Worm (Caenorhabditis elegans): ENCODE data around the gene scc-1.
"Not testable (repeated sequence)": the region's sequence is repeated elsewhere in the genome, so short reads cannot be mapped to it uniquely, and the experiment has no call there.

scc-1 gene

ce11 chrII:4677916-4678315, 20.6 kb upstream of the scc-1 start, which contains the start of gene T05A7.1:
TSS of gene T05A7.1 (plus strand) at chrII:4678216.
- no peak for TF ChIP-seq unc-62 (GFP tag; optimal IDR thresholded peaks at IDR 0.05)

DNA sequence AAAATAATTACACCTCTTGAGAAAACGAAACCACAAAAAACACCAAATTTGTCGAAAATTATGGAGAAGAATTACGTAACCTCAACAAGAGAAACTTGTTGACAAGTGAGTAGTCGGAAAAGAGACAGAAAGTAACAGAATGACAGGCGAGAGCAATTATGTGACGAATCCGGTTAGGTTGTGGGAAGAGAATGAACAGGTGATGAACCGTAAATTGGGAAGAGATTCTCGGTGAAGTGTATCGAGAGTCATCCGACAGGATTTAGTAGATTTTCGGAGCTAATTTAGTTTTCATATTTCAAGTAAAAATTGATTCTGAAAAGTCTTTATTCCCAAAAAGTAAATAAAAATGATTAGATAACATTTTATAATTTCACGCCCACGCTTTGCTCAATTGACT, 17.1 kb upstream of the scc-1 start, which contains the start of gene T05A7.7:
Gene T05A7.7 (minus strand): TSS at position 101 of the 400 bp plus-strand sequence.
- TF ChIP-seq unc-62 (GFP tag; optimal IDR thresholded peaks at IDR 0.05): no peak

DNA sequence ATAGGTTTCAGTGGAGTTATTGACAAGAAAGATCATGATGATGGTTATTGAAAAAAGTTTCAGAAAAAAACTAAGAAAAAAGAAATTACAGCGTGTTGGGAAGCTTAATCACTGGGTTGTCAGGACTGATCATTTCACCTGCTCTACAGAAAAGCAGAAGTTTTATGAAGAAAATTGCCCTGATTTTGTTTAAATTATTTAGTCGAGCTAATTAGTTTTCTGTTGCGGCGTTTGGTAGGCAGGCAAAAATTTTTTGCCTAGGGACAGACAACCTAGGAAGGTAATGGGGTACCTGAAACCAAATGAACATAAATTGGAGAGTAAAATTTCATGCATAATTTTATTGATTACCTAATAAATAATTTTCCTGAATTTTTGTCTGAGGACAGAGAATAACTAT, 14.8 kb upstream of the scc-1 start, which contains the start of gene sre-40:
Gene sre-40 (minus strand): TSS at position 101 of the 400 bp plus-strand sequence.
- TF ChIP-seq unc-62 (GFP tag; optimal IDR thresholded peaks at IDR 0.05): no peak

ce11 chrII:4684852-4685251, 13.7 kb upstream of the scc-1 start:
- TF ChIP-seq unc-62 (GFP tag; optimal IDR thresholded peaks at IDR 0.05): no peak

DNA sequence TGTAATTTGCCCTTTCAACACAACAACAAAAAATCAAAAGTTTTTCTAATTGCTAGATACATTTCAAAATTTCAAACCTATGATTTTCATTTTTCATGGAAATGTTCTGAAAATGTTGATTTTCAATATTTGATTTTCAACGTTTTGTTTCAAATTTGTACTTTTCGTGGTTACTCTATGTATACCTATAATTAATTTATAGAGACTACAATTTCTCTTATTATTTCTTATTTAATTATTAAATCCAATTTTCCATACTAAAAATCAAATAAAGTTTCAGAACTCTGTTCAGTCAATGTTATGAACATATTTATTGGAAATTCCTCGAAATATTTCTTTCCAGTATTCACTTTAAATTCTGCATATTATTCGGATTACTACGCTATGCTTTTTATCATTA, 11.6 kb upstream of the scc-1 start, which contains the start of gene sre-39:
Gene sre-39 (plus strand): TSS at position 301 of the 400 bp plus-strand sequence.
- TF ChIP-seq unc-62 (GFP tag; optimal IDR thresholded peaks at IDR 0.05): no peak

- no peak for TF ChIP-seq unc-62 (GFP tag; optimal IDR thresholded peaks at IDR 0.05)
Measured at ce11 chrII:4689477-4689876, 9.0 kb upstream of the scc-1 start, which contains the start of gene F10G7.12. TSS of gene F10G7.12 (plus strand) at chrII:4689777.

DNA sequence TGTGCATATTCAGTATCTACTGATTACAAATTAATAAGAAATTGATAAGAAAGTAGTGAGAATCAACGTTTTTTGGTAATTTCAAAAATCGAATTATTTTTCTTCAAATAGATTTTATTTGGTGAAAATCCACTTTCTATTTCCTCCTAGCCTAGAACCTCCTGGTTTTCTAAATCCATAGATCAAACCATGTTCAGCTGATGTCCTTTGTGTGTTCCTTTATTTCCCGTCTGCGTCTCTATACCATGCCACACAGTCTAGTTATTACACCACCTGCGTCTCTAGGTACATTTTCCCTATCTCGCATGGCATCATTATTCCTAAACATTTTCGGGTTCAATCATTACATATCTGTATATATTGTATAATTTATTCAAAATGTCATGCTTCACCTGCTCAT, 5.4 kb upstream of the scc-1 start, which contains the start of gene F10G7.5:
Gene F10G7.5 (plus strand): TSS at position 286 of the 400 bp plus-strand sequence.
- no peak for TF ChIP-seq unc-62 (GFP tag; optimal IDR thresholded peaks at IDR 0.05)

ce11 chrII:4696055-4696454, 2.5 kb upstream of the scc-1 start:
- TF ChIP-seq unc-62 (GFP tag; optimal IDR thresholded peaks at IDR 0.05): no peak

DNA sequence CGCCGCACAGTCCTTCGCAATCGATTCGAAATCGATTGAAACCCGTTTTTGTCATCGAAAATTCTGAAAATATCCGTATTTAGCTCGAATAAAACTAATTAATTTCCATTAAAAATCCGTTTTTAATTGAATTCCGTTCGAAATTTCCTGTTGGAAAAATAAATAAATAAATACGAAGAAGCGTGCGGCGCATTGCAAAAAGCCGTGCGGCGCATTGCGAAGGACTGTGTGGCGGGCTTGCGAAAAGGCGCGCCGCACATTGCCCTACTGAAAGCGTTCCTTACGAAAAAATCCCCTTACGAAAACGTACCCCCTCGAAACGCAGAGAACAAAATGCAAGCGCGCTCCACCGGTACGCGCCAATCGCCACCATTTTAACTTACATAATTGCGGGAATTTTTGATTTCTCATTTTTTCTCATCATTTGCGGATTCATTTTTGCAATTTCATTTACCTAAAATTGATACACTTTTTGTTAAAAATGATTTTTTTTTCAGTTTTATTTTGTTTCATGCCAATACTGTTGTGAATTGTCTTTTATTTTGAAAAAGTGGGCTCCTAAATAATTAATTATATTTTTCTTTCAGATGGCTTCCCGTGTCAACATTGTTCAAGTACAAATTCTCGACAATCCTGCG, 3.1 kb downstream of the scc-1 start, which contains the start of gene unc-85:
Gene unc-85 (plus strand): TSS at position 588 of the 638 bp plus-strand sequence.
- not testable (repeated sequence) for TF ChIP-seq unc-62 (GFP tag; optimal IDR thresholded peaks at IDR 0.05)

- no peak for TF ChIP-seq unc-62 (GFP tag; optimal IDR thresholded peaks at IDR 0.05)
Measured at ce11 chrII:4703011-4703410, 4.5 kb downstream of the scc-1 start.

DNA sequence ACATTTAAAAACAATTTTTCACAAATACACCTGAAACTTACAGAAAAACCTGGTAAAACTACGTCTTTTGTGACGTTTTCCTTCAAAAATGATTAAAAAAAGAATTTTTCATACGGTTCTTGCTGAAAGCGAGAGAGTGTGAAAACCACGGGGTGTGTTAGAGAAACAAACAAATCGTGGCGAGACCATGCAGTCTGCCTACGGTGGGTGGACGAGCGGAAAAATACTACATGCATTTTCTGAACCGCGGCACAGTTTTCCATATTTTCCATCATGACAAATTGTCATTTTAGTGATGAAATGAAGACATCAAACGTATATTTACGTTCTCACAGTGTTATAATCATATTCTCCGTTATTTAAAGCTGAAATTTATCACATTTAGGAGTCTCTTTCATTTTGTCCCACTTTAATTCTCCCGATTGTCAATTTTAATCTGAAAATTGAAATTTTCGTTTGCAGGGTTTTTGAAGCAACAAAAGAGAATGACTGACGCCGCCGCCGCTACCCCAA, 7.9 kb downstream of the scc-1 start, which contains the start of the genes F10G7.9 and tsn-1:
Gene F10G7.9 (minus strand): TSS at position 127 of the 513 bp plus-strand sequence.
Gene tsn-1 (plus strand): TSS at position 463 of the 513 bp plus-strand sequence.
- no peak for TF ChIP-seq unc-62 (GFP tag; optimal IDR thresholded peaks at IDR 0.05)

- TF ChIP-seq unc-62 (GFP tag; optimal IDR thresholded peaks at IDR 0.05): no peak
Measured at ce11 chrII:4710120-4710519, 11.6 kb downstream of the scc-1 start, which contains the start of gene tag-151. TSS of gene tag-151 (plus strand) at chrII:4710277.

- no peak for TF ChIP-seq unc-62 (GFP tag; optimal IDR thresholded peaks at IDR 0.05)
Measured at ce11 chrII:4710813-4711212, 12.3 kb downstream of the scc-1 start.

ce11 chrII:4715676-4716075, 17.2 kb downstream of the scc-1 start, which contains the start of gene F41C3.8:
TSS of gene F41C3.8 (plus strand) at chrII:4716046.
- TF ChIP-seq unc-62 (GFP tag; optimal IDR thresholded peaks at IDR 0.05): no peak

DNA sequence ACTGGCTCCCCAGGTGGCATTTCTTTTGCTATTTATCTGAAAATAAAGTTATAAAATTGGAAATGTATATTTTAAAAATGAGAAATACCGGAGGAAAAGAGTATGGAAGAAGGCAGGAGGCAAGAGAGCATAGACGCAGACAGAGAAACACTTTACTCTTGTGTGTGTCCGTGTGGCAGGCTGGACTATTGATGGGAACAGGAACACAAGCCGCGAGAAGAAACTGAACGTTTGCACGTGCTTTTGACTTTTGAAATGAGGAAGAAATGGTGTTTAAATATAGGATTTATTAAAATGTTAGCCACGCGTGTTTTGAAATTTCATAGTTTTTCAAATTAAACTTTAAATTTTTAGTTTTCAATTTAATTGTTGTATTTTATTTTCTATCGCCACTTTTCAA, 27.6 kb downstream of the scc-1 start, which contains the start of gene F10G7.10:
Gene F10G7.10 (minus strand): TSS at position 145 of the 400 bp plus-strand sequence.
- TF ChIP-seq unc-62 (GFP tag; optimal IDR thresholded peaks at IDR 0.05): no peak

DNA sequence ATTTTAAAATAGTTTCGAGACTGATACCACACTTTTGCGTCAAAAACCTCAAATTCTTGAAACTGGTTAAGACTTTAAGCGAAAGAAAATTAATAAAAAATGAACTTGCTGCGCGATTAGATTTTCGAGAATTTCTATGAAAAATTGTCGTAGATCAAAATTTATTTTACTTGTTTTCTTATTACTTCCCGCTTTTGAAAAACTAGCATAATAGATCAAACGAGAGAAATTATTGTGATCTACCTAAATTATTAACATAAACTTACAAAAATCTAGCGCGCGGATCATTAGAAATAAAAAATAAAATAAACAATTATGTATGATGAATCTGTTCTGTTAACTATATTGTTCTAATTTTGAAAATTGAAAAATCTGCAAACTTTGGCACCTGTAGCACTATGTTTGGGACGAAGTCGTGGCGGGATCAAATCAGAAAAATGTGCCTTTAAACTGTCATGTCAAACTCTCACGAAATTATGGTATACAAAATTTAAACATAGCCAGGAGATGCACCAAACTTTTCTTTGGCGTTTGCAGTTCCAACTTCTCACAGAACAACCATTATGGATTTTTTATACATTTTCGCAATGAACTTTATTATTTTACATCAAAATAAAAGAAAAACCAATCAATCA, 28.3 kb downstream of the scc-1 start:
- no peak for TF ChIP-seq unc-62 (GFP tag; optimal IDR thresholded peaks at IDR 0.05)

Measured in whole organism, dauer.